Worm (Caenorhabditis elegans) whole organism, L4 larva: ENCODE data around the gene Y48E1B.8.
A peak's percentile ranks its signal among the peaks of the same experiment; 100 is the strongest.

Experiments
- F44E2.7 ChIP-seq: fragments of 200-800 bp; sonication (Bioruptor generic); IDR thresholded peaks from 2 replicates; pipeline ENCODE4 v2.1.2; 2022; ENCODE audit warnings: missing genetic modification characterization, missing compliant biosample characterization
- F49E8.2 ChIP-seq: sonication (generic microtip); optimal IDR thresholded peaks from 2 replicates; lab custom pipeline; 2016; ENCODE audit warnings: missing compliant biosample characterization, mild to moderate bottlenecking, missing genetic modification characterization, borderline replicate concordance
- aha-1 ChIP-seq: fragments of 150-350 bp; peaks from one replicate; lab custom pipeline; 2014; ENCODE audit warnings: missing biosample characterization, missing genetic modification characterization
- aly-2 ChIP-seq: sonication (generic microtip); optimal IDR thresholded peaks from 2 replicates; lab custom pipeline; 2018; ENCODE audit warnings: missing biosample characterization, missing genetic modification characterization
- ceh-32 ChIP-seq: sonication (generic microtip); optimal IDR thresholded peaks from 2 replicates; lab custom pipeline; 2016; ENCODE audit warnings: mild to moderate bottlenecking, missing genetic modification characterization, missing compliant biosample characterization; ENCODE audit not compliant: poor library complexity
- daf-12 ChIP-seq: fragments of 150-350 bp; optimal IDR thresholded peaks from 2 replicates; lab custom pipeline; 2014; ENCODE audit warnings: missing biosample characterization, missing genetic modification reagents, missing genetic modification characterization
- daf-16 ChIP-seq, 3 experiments: sonication (generic microtip); optimal IDR thresholded peaks; 2 replicates each; lab custom pipeline; 2016 to 2017; ENCODE audit warnings: missing genetic modification characterization in 3 of 3, missing genetic modification reagents in 3 of 3, mild to moderate bottlenecking in 2 of 3, missing compliant biosample characterization in 2 of 3, missing biosample characterization in 1 of 3, moderate library complexity in 1 of 3
- daf-19 ChIP-seq: fragments of 200-800 bp; sonication (Bioruptor generic); conservative IDR thresholded peaks from 2 replicates; pipeline ENCODE4 v1.3.6; 2022; ENCODE audit warnings: missing genetic modification characterization, missing compliant biosample characterization
- dmd-6 ChIP-seq: fragments of 200-800 bp; sonication (Bioruptor generic); IDR thresholded peaks from 2 replicates; pipeline ENCODE4 v1.3.6; 2022; ENCODE audit warnings: missing genetic modification reagents, missing genetic modification characterization, missing compliant biosample characterization
- duxl-1 ChIP-seq: sonication (generic microtip); optimal IDR thresholded peaks from 2 replicates; lab custom pipeline; 2016; ENCODE audit warnings: mild to moderate bottlenecking, missing genetic modification characterization, moderate library complexity, missing compliant biosample characterization; ENCODE audit not compliant: poor library complexity
- egl-27 ChIP-seq: sonication (generic microtip); optimal IDR thresholded peaks from 3 replicates; lab custom pipeline; 2017; ENCODE audit warnings: missing biosample characterization, missing genetic modification reagents, missing genetic modification characterization
- hlh-30 ChIP-seq: sonication (generic microtip); optimal IDR thresholded peaks from 2 replicates; lab custom pipeline; 2017; ENCODE audit warnings: antibody characterized with exemption, mild to moderate bottlenecking, missing genetic modification characterization, missing compliant biosample characterization; ENCODE audit not compliant: insufficient read depth
- lim-7 ChIP-seq: fragments of 200-800 bp; sonication (Bioruptor generic); IDR thresholded peaks from 2 replicates; pipeline ENCODE4 v1.3.6; 2022; ENCODE audit warnings: missing genetic modification characterization, missing compliant biosample characterization
- lsy-2 ChIP-seq, 2 experiments: fragments of 150-350 bp in 1 of 2; sonication (generic microtip) in 1 of 2; optimal IDR thresholded peaks; 2 replicates each; lab custom pipeline; 2014 to 2017; ENCODE audit warnings: missing biosample characterization in 2 of 2, missing genetic modification characterization in 2 of 2
- madf-5 ChIP-seq, 2 experiments: fragments of 200-800 bp; sonication (Bioruptor generic); IDR thresholded peaks; 2 replicates each; pipeline ENCODE4 v1.3.6; 2022; ENCODE audit warnings: missing compliant biosample characterization in 2 of 2, missing genetic modification characterization in 2 of 2
- mdt-29 ChIP-seq: fragments of 200-800 bp; sonication (Bioruptor generic); IDR thresholded peaks from 2 replicates; pipeline ENCODE4 v1.3.6; 2022; ENCODE audit warnings: missing genetic modification reagents, missing genetic modification characterization, missing compliant biosample characterization
- mep-1 ChIP-seq: fragments of 150-350 bp; sonication (generic microtip); optimal IDR thresholded peaks from 3 replicates; lab custom pipeline; 2014; ENCODE audit warnings: missing biosample characterization, missing genetic modification characterization
- mes-2 ChIP-seq: sonication (generic microtip); optimal IDR thresholded peaks from 2 replicates; lab custom pipeline; 2016; ENCODE audit warnings: missing genotype, mild to moderate bottlenecking, missing genetic modification characterization, missing compliant biosample characterization; ENCODE audit not compliant: poor library complexity, severe bottlenecking
- nhr-10 ChIP-seq: fragments of 150-350 bp; optimal IDR thresholded peaks from 2 replicates; lab custom pipeline; 2014; ENCODE audit warnings: missing biosample characterization, missing genetic modification characterization
- nhr-102 ChIP-seq: sonication (generic microtip); optimal IDR thresholded peaks from 2 replicates; lab custom pipeline; 2016; ENCODE audit warnings: mild to moderate bottlenecking, missing genetic modification characterization, moderate library complexity, missing compliant biosample characterization
- nhr-25 ChIP-seq: sonication (generic microtip); optimal IDR thresholded peaks from 2 replicates; lab custom pipeline; 2017; ENCODE audit warnings: missing genetic modification characterization, mild to moderate bottlenecking, missing compliant biosample characterization, antibody characterized with exemption, moderate library complexity, borderline replicate concordance; ENCODE audit not compliant: insufficient read depth
- nhr-41 ChIP-seq: fragments of 200-800 bp; sonication (Bioruptor generic); IDR thresholded peaks from 2 replicates; pipeline ENCODE4 v1.3.6; 2022; ENCODE audit warnings: missing genetic modification reagents, missing genetic modification characterization, missing compliant biosample characterization
- nhr-42 ChIP-seq: fragments of 200-800 bp; sonication (Bioruptor generic); IDR thresholded peaks from 2 replicates; pipeline ENCODE4 v1.3.6; 2022; ENCODE audit warnings: missing genetic modification characterization, missing compliant biosample characterization
- nhr-77 ChIP-seq: fragments of 150-350 bp; optimal IDR thresholded peaks from 2 replicates; lab custom pipeline; 2014; ENCODE audit warnings: missing biosample characterization, missing genetic modification characterization
- pha-4 ChIP-seq, 2 experiments: fragments of 150-350 bp in 1 of 2; fragments of 200-800 bp in 1 of 2; sonication (Bioruptor generic) in 1 of 2; IDR thresholded peaks in 1 of 2; optimal IDR thresholded peaks in 1 of 2; 2 replicates each; pipeline versions ENCODE4 v1.3.6 to Lab custom; 2014 to 2022; ENCODE audit warnings: missing genetic modification characterization in 2 of 2, missing genetic modification reagents in 2 of 2, missing biosample characterization in 1 of 2, missing compliant biosample characterization in 1 of 2
- set-16 ChIP-seq: fragments of 200-800 bp; sonication (Bioruptor generic); IDR thresholded peaks from 2 replicates; pipeline ENCODE4 v1.3.6; 2022; ENCODE audit warnings: missing genetic modification reagents, missing genetic modification characterization, missing compliant biosample characterization
- skn-1 ChIP-seq: fragments of 150-350 bp; optimal IDR thresholded peaks from 2 replicates; lab custom pipeline; 2014; ENCODE audit warnings: missing biosample characterization, missing genetic modification characterization
- tag-97 ChIP-seq: fragments of 200-800 bp; sonication (Bioruptor generic); IDR thresholded peaks from 2 replicates; pipeline ENCODE4 v1.3.6; 2022; ENCODE audit warnings: missing genetic modification characterization, missing compliant biosample characterization
- unc-62 ChIP-seq, 3 experiments: fragments of 150-350 bp in 1 of 3; sonication (generic microtip); optimal IDR thresholded peaks in 2 of 3; peaks in 1 of 3; 1 replicate in 1 of 3; 2 replicates in 2 of 3; lab custom pipeline; 2014 to 2017; ENCODE audit warnings: missing biosample characterization in 3 of 3, missing genetic modification characterization in 3 of 3, missing genetic modification reagents in 3 of 3, missing genotype in 1 of 3
- zip-2 ChIP-seq: fragments of 150-350 bp; optimal IDR thresholded peaks from 2 replicates; lab custom pipeline; 2014; ENCODE audit warnings: missing biosample characterization, missing genetic modification characterization
- ztf-7 ChIP-seq: fragments of 150-350 bp; optimal IDR thresholded peaks from 2 replicates; lab custom pipeline; 2014; ENCODE audit warnings: missing biosample characterization, missing genetic modification characterization

Gene Y48E1B.8

DNA sequence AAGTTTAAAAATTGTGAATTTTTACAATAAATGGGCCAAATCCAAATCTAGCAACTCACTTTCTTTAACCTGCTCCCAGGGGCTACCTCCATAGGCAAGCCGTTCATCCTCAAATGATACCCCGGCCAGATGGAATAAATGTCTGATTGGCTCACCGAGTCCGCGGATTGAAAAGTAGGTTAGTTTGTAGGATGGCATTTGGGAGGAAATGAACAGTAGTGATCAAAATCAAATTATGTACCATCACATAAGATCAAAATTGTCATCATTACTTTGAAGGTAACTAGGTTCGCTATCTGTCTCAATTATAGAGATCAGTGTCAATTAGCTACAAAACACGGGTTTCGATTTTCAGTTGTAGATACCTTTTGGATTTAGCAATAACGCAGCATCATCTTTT is 45.2 kb downstream of the Y48E1B.8 start, which contains the start of the genes gst-17 and gst-18 (continued):
- no peak for TF ChIP-seq ceh-32 (tag; lab: Kevin White, UChicago)

DNA sequence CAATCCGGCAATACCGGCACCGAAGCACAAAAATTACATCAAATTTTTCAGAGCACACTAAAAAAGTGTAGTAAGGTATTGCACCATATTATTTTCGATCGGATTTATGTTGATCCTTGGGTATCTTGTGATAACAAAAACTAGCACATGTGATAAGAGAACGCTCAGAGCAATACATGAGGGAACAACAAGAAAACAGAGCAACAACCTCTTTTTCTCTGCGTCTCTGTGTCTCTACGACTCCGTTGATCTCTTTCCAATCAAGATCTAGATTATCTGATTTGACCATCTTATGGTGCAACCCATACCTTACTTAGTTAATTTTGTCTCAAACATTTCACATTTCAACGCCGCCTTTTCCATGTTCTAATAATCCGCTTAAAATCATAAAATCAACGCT is 46.7 kb downstream of the Y48E1B.8 start, which contains the start of gene tag-10:
TSS of gene tag-10 (plus strand) at position 347 of the 400 bp plus-strand sequence.
- TF ChIP-seq daf-16 (GFP tag; optimal IDR thresholded peaks at IDR 0.05; lab: Kevin White, UChicago) (peak in 1 of 2 experiments; percentile 73), daf-16 (tag; optimal IDR thresholded peaks at IDR 0.05; lab: Kevin White, UChicago) (peak; percentile 30), zip-2 (tag; lab: Kevin White, UChicago) (no peak), ztf-7 (peak; percentile 40), pha-4 (GFP tag; IDR thresholded peaks at IDR 0.05; lab: Robert Waterston, UW) (no peak), pha-4 (tag; optimal IDR thresholded peaks at IDR 0.05; lab: Kevin White, UChicago) (no peak)

DNA sequence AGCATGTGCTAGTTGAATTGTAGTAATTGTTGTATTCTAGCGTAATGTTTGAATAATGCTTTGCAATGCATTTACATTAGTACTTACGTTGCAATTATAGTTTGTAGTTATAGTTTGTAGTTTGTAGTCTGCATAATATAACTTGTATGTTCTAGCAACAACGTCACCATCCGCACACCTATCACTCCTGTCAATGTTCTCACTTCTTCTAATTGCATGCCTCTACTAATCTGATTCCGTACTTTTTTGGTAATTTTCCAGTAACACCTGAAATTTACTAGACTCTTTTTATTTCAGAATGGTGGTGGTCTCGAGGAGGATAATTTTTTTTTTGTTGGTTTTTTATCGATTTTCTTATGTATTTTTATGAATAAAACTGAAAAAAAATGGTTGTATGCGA is 51.1 kb downstream of the Y48E1B.8 start:
- no peak for TF ChIP-seq F44E2.7 (GFP tag; lab: Robert Waterston, UW)
- TF ChIP-seq zip-2 (tag; lab: Kevin White, UChicago): no peak
- TF ChIP-seq nhr-42 (GFP tag; lab: Robert Waterston, UW): peak; percentile 43; the same call in 1 of the 2 replicates
- TF ChIP-seq F49E8.2: no peak
- no peak for TF ChIP-seq dmd-6 (GFP tag; lab: Robert Waterston, UW)
- no peak for TF ChIP-seq set-16
- no peak for TF ChIP-seq nhr-10
- TF ChIP-seq daf-16 (GFP tag; optimal IDR thresholded peaks at IDR 0.05; lab: Kevin White, UChicago): no peak
- TF ChIP-seq daf-16 (tag; optimal IDR thresholded peaks at IDR 0.05; lab: Kevin White, UChicago): no peak
- no peak for TF ChIP-seq tag-97 (GFP tag; lab: Robert Waterston, UW)
- TF ChIP-seq skn-1 (tag; lab: Kevin White, UChicago): no peak
- peak in 1 of 2 experiments; percentile 75 for TF ChIP-seq unc-62 (GFP tag; optimal IDR thresholded peaks at IDR 0.05 in 1 of 2; lab: Kevin White, UChicago)
- TF ChIP-seq unc-62 (tag; optimal IDR thresholded peaks at IDR 0.05; lab: Kevin White, UChicago): no peak
- 0 out of 2 replicates have a peak, but pooled peaks have one; percentile 5 for TF ChIP-seq mdt-29 (GFP tag; lab: Robert Waterston, UW)
- TF ChIP-seq nhr-41 (GFP tag; lab: Robert Waterston, UW): 0 out of 2 replicates have a peak, but pooled peaks have one; percentile 22
- TF ChIP-seq egl-27 (tag; lab: Kevin White, UChicago): no peak
- no peak for TF ChIP-seq nhr-102 (tag; lab: Kevin White, UChicago)
- TF ChIP-seq mes-2 (tag; lab: Kevin White, UChicago): peak; percentile 0
- peak; percentile 75 for TF ChIP-seq duxl-1
- peak; percentile 10 for TF ChIP-seq nhr-25
- peak; percentile 11 for TF ChIP-seq nhr-77 (tag; lab: Kevin White, UChicago)
- TF ChIP-seq aly-2 (tag; lab: Kevin White, UChicago): no peak
- no peak for TF ChIP-seq lim-7 (GFP tag; lab: Robert Waterston, UW)
- peak; percentile 18 for TF ChIP-seq mep-1 (tag; lab: Kevin White, UChicago)
- peak in 1 of 2 experiments; percentile 31 for TF ChIP-seq lsy-2 (tag; optimal IDR thresholded peaks at IDR 0.05; lab: Kevin White, UChicago)

DNA sequence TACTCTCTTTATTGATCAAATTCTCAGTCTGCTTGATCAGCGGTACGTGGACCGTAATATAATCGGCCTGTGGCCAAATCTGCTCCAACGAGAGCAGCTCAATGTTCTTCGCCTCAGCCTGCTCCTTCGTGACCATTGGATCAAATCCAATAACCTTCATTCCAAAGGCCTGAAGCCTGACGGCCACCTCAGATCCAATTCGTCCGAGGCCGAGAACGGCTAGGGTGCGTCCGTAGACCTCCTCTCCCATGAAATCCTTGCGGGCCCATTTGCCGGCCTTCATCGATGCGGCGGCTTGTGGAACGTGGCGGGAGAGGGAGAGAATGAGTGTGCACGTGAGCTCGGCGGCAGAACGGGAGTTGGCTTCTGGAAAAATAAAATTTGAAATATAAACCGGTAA is 52.0 kb downstream of the Y48E1B.8 start:
- peak; percentile 79 for TF ChIP-seq set-16
- no peak for TF ChIP-seq daf-19 (GFP tag; lab: Robert Waterston, UW)

DNA sequence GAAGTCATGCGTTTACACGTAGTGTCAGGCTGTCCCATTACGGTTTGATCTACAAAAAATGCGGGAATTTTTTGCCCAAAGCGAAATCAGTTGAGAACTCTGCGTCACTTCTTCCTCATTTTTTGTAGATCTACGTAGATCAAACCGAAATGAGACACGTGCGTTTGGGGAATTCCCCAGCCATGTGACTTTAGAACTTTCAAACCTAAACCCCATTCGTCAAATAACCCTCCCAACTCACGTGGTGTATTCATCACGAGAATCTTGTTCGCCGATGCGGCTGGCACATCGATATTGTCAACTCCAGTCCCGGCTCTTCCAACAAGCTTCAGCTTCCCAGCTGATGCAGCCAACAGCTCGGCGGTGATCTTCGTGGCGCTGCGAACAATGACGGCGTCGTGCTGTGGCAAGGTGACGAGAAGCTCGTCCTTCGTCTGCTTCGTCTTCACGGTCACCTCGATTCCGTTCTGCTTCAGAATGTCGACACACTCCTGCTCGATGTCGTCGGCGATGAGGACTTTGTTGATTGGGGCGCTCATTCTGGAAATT is 52.5 kb downstream of the Y48E1B.8 start, which contains the start of gene phdh-1:
TSS of gene phdh-1 (minus strand) at position 540 of the 549 bp plus-strand sequence.
- TF ChIP-seq lsy-2 (tag; optimal IDR thresholded peaks at IDR 0.05; lab: Kevin White, UChicago) (no peak), unc-62 (GFP tag; optimal IDR thresholded peaks at IDR 0.05 in 1 of 2; lab: Kevin White, UChicago) (peak in 1 of 2 experiments; percentile 18), unc-62 (tag; optimal IDR thresholded peaks at IDR 0.05; lab: Kevin White, UChicago) (no peak), set-16 (peak; percentile 74), madf-5 (GFP tag; IDR thresholded peaks at IDR 0.05; lab: Robert Waterston, UW) (0 out of 4 replicates have a peak, but pooled peaks of 1 of the 2 experiments have one; percentile 23), daf-12 (tag; lab: Kevin White, UChicago) (no peak), aha-1 (tag; lab: Kevin White, UChicago) (peak; percentile 84), hlh-30 (tag; lab: Kevin White, UChicago) (peak; percentile 51)
